Fruit fly (Drosophila melanogaster) whole organism: Measurements from ENCODE around the gene MED18.
A peak's percentile ranks its signal among the peaks of the same experiment; 100 is the strongest.

Experiments
- CG8478 ChIP-seq: fragments of >200 bp; optimal IDR thresholded peaks from 2 replicates; lab custom pipeline; 2018; ENCODE audit warnings: inconsistent platforms
- Dll ChIP-seq: fragments of >200 bp; optimal IDR thresholded peaks from 2 replicates; lab custom pipeline; 2017
- EcR ChIP-seq, 2 experiments: fragments of >200 bp; optimal IDR thresholded peaks; 2 replicates each; lab custom pipeline; 2017; ENCODE audit warnings: missing biosample characterization in 2 of 2, missing genetic modification characterization in 2 of 2, missing genetic modification reagents in 2 of 2
- pan ChIP-seq: fragments of >200 bp; optimal IDR thresholded peaks from 2 replicates; lab custom pipeline; 2017
- psq ChIP-seq: fragments of >200 bp; optimal IDR thresholded peaks from 2 replicates; lab custom pipeline; 2017
- usp ChIP-seq: fragments of >200 bp; optimal IDR thresholded peaks from 2 replicates; lab custom pipeline; 2017; ENCODE audit warnings: missing biosample characterization, missing genetic modification characterization, mixed read lengths

Gene MED18

dm6 chrX:1861620-1862184 is 4.0 kb upstream of the MED18 start, which contains the start of gene deltaCOP:
TSS of gene deltaCOP (minus strand) at chrX:1861790.
- TF ChIP-seq usp (GFP tag; lab: Kevin White, UChicago) (no peak), pan (lab: Kevin White, UChicago) (peak; percentile 70)

DNA sequence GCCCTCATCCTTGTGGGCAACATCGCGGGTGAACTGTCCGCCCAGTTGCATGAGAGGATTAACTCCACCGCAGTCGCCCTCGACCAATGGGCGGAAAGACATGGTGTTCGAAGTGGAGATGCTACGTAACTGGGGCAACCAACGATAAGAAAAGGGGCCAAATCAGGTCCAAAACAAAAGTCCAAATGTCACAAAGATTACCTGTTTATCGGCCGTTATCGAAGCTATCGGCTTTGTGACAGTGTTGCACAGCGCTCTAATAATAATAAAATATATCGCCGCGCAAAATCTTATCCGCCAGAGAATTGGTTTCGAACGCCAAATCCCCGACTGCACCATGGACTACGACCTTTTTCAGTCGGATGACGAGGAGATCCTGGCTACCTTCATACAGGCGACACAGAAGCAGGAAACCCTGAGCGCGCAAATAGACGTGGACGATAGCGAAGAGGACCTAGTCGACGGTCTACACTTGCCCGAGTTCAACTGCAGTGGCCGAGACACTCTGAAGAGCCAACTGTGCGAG is 2.9 kb downstream of the MED18 start, which contains the start of the genes CG14803 and Pex5:
TSS of gene CG14803 (plus strand) at position 285 of the 526 bp plus-strand sequence.
TSS of gene Pex5 (minus strand) at position 476 of the 526 bp plus-strand sequence.
- TF ChIP-seq psq (no peak), pan (lab: Kevin White, UChicago) (no peak), usp (GFP tag; lab: Kevin White, UChicago) (no peak), EcR (GFP tag; optimal IDR thresholded peaks at IDR 0.05; lab: Kevin White, UChicago) (no peak), CG8478 (no peak), Dll (lab: Kevin White, UChicago) (no peak)

- TF ChIP-seq Dll (lab: Kevin White, UChicago) (no peak), CG8478 (no peak), psq (no peak), EcR (GFP tag; optimal IDR thresholded peaks at IDR 0.05; lab: Kevin White, UChicago) (no peak), usp (GFP tag; lab: Kevin White, UChicago) (no peak), pan (lab: Kevin White, UChicago) (no peak)
These were observed 7.9 kb downstream of the MED18 start, which contains the start of the genes Pgam5 and Vps26 for dm6 chrX:1873515-1874126. TSS of gene Pgam5 (minus strand) at chrX:1873565. TSS of gene Vps26 (plus strand) at chrX:1873853.

DNA sequence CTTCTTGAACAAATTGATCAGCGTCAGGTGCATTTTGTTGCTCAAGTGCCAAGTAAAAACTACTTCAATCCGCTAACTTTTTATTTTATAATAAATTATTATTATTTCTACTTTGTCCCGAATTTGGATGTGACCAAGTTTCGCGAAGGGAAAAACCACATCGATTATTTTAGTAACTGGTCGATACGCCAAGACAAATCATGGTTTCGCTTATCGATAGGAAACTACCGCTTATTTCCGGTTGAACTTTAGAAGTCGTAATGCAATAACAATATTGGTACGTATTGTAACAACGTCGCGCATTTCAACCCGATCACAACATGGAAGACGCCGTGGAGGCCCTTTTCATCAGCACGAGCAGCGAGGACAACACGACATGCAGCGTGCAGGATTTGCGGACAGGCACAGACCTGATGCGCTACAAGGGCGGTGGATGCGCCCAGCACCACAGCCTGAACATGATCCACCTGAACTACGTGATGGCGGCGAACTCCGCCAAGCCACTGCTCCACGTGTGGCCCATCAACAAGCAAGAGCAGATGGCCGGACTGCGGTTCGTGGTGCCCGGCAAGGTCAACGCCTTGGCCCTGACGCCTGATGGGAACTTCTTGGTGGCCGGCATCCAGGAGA is 11.5 kb downstream of the MED18 start, which contains the start of the genes CG14817 and CG14805:
TSS of gene CG14817 (minus strand) at position 164 of the 630 bp plus-strand sequence.
TSS of gene CG14805 (plus strand) at position 211 of the 630 bp plus-strand sequence.
- TF ChIP-seq EcR (GFP tag; optimal IDR thresholded peaks at IDR 0.05; lab: Kevin White, UChicago), result no peak
- no peak for TF ChIP-seq Dll (lab: Kevin White, UChicago)
- no peak for TF ChIP-seq CG8478
- TF ChIP-seq usp (GFP tag; lab: Kevin White, UChicago), result no peak
- TF ChIP-seq pan (lab: Kevin White, UChicago), result no peak
- TF ChIP-seq psq, result no peak

DNA sequence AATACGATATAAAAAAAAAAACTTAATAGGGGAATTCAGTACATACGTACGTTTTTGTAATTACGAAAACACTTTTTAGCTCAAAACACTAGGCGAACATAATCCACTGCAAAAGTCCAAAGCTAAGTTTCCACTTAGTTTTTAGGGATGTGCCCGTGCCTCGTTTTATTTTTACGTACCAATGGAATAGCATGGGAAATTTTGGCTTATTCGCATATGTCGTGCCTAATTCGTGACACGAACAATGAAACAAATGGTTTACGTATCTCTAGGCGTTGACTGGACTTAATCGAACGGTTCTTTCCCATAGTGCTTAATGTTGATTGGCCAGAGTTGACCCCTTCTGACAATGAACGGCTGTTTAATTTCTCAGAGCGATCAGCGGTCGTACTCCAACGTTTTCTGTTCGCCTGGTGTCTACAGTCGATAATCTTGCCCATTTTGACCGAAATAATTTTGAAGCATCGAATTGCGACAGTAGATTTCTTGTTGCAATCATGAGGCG is 13.9 kb downstream of the MED18 start, which contains the start of gene CG14818:
TSS of gene CG14818 (minus strand) at position 169 of the 505 bp plus-strand sequence.
- TF ChIP-seq usp (GFP tag; lab: Kevin White, UChicago) (no peak), pan (lab: Kevin White, UChicago) (no peak), CG8478 (no peak), psq (no peak), EcR (GFP tag; optimal IDR thresholded peaks at IDR 0.05; lab: Kevin White, UChicago) (no peak), Dll (lab: Kevin White, UChicago) (no peak)

DNA sequence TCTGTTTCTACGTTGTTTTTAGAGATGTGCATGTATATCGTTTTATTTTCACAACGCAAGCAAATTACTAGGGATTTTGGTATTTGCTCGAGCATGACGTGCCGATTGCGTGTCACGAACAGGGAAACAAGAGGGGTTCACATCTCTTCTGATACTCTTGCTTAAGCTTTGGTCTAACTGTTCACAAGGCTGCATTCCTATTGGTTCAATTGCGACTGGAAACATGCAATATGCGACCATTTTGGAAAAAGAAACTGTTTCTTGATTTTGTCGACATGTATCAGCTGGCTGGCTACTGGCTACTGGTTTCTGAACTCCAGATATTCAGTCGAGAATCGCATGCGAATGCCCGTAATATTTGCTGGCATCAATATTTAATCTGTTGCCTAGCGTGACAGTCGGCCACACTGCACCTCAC is 14.4 kb downstream of the MED18 start, which contains the start of gene Coa8:
TSS of gene Coa8 (plus strand) at position 144 of the 418 bp plus-strand sequence.
- no peak for TF ChIP-seq psq
- TF ChIP-seq pan (lab: Kevin White, UChicago), result no peak
- TF ChIP-seq CG8478, result no peak
- no peak for TF ChIP-seq Dll (lab: Kevin White, UChicago)
- no peak for TF ChIP-seq usp (GFP tag; lab: Kevin White, UChicago)
- no peak for TF ChIP-seq EcR (GFP tag; optimal IDR thresholded peaks at IDR 0.05; lab: Kevin White, UChicago)

- TF ChIP-seq psq (no peak), usp (GFP tag; lab: Kevin White, UChicago) (no peak)
These were observed 15.1 kb downstream of the MED18 start for dm6 chrX:1880779-1881178.

DNA sequence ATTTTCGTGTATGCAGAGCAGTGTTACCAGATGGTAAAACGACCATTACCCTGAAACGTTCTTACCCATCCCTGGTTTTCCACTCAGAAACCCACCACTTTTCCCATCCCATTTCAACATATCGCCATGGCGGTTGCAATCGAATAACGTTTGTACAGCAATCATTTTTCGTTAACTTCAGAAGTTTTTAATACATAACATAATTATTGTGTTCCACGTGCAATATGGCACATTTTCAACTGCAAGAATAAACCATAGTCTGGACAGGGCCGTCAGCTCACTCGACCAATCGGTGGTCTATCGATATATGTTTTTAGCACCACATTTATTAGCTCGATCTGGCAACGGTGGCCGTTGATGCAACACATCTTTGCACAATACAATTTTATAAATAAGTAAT is 24.2 kb downstream of the MED18 start, which contains the start of the genes trr and mRpL16:
TSS of gene trr (minus strand) at position 25 of the 400 bp plus-strand sequence.
TSS of gene mRpL16 (plus strand) at position 331 of the 400 bp plus-strand sequence.
- TF ChIP-seq usp (GFP tag; lab: Kevin White, UChicago), result no peak
- TF ChIP-seq Dll (lab: Kevin White, UChicago), result no peak
- no peak for TF ChIP-seq EcR (GFP tag; optimal IDR thresholded peaks at IDR 0.05; lab: Kevin White, UChicago)
- no peak for TF ChIP-seq psq
- no peak for TF ChIP-seq CG8478
- TF ChIP-seq pan (lab: Kevin White, UChicago), result no peak

DNA sequence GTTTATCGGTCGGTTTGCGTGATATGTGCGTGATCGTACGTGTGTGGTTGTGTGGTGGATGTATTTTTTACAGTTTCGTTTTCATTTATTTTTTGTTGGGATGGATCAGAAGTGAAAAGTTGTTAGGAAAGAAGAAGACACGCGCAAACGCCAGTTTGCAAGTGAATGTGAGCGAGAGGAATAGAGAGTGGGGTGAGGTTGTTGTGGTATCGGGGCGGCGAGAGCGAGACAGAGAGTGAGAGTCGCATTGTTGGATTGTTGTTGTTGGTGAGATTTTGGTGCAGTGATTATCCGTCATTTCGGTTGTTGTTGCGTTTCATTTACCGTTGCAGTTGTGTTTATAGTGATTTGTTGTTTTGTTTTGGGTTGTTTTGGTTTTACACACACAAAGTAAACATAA is 27.8 kb downstream of the MED18 start:
- TF ChIP-seq psq (no peak), CG8478 (no peak), usp (GFP tag; lab: Kevin White, UChicago) (no peak), EcR (GFP tag; optimal IDR thresholded peaks at IDR 0.05; lab: Kevin White, UChicago) (no peak), pan (lab: Kevin White, UChicago) (no peak), Dll (lab: Kevin White, UChicago) (no peak)

DNA sequence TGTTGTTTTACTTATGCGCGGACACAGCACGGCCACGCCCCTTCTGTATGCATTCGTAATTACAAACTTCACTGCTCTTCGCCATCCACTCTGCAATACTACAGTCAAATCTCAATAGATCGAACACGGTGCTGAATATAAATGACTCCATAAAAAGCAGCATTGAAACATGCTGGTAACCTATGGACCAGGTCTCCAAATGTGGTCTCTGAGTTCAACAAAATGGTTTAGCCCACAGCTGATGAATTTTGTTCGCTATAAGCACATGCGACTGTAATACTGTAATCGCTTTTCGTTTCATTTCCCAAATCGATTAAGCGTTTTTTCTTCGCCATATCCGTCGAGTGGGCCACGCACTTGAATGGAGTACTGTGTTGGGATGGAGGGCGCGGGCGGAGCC is 31.7 kb downstream of the MED18 start:
- no peak for TF ChIP-seq Dll (lab: Kevin White, UChicago)
- no peak for TF ChIP-seq pan (lab: Kevin White, UChicago)
- TF ChIP-seq CG8478, result no peak
- no peak for TF ChIP-seq usp (GFP tag; lab: Kevin White, UChicago)
- TF ChIP-seq EcR (GFP tag; optimal IDR thresholded peaks at IDR 0.05; lab: Kevin White, UChicago), result no peak
- TF ChIP-seq psq, result no peak

- TF ChIP-seq psq (no peak), usp (GFP tag; lab: Kevin White, UChicago) (no peak), Dll (lab: Kevin White, UChicago) (peak; percentile 34)
These were observed 33.9 kb downstream of the MED18 start for dm6 chrX:1899445-1900085.
